Fruit fly (Drosophila melanogaster) whole organism, adult: ENCODE results near the gene kuk.

ENCODE experiments used
- CG11617 ChIP-seq: fragments of 200-800 bp; sonication (Bioruptor generic); optimal IDR thresholded peaks from 2 replicates; lab custom pipeline; 2017; ENCODE audit warnings: mild to moderate bottlenecking, missing biosample characterization, missing genetic modification reagents, missing genetic modification characterization
- CG12768 ChIP-seq: fragments of 200-800 bp; sonication (Bioruptor generic); optimal IDR thresholded peaks from 2 replicates; lab custom pipeline; 2017; ENCODE audit warnings: missing biosample characterization, missing genetic modification characterization, mild to moderate bottlenecking, moderate library complexity, missing genetic modification reagents
- CG1620 ChIP-seq: fragments of 200-800 bp; sonication (Bioruptor generic); optimal IDR thresholded peaks from 2 replicates; lab custom pipeline; 2016; ENCODE audit warnings: missing biosample characterization, missing genetic modification characterization
- CG5204 ChIP-seq: fragments of 200-800 bp; sonication (Bioruptor generic); optimal IDR thresholded peaks from 2 replicates; lab custom pipeline; 2016; ENCODE audit warnings: missing biosample characterization, missing genetic modification characterization
- Clk ChIP-seq: fragments of 200-800 bp; sonication (Bioruptor generic); optimal IDR thresholded peaks from 2 replicates; lab custom pipeline; 2017; ENCODE audit warnings: missing biosample characterization, missing genetic modification characterization
- Hr96 ChIP-seq: fragments of 200-800 bp; sonication (Bioruptor generic); optimal IDR thresholded peaks from 2 replicates; lab custom pipeline; 2016; ENCODE audit warnings: missing biosample characterization, missing genetic modification characterization
- Mnt ChIP-seq: fragments of 200-800 bp; sonication (Bioruptor generic); optimal IDR thresholded peaks from 2 replicates; lab custom pipeline; 2016; ENCODE audit warnings: missing biosample characterization, mild to moderate bottlenecking, missing genetic modification characterization
- bab1 ChIP-seq: fragments of 200-800 bp; sonication (Bioruptor generic); optimal IDR thresholded peaks from 3 replicates; lab custom pipeline; 2019; ENCODE audit warnings: missing biosample characterization, mild to moderate bottlenecking, missing genetic modification characterization, moderate library complexity
- cic ChIP-seq: fragments of 200-800 bp; sonication (Bioruptor generic); optimal IDR thresholded peaks from 2 replicates; lab custom pipeline; 2017; ENCODE audit warnings: missing biosample characterization, mild to moderate bottlenecking, missing genetic modification characterization, moderate library complexity
- kay ChIP-seq: fragments of 200-800 bp; sonication (Bioruptor generic); peaks from one replicate; lab custom pipeline; 2016; ENCODE audit warnings: missing biosample characterization, missing genetic modification characterization, borderline replicate concordance
- ovo ChIP-seq: fragments of 200-800 bp; sonication (Bioruptor generic); optimal IDR thresholded peaks from 2 replicates; lab custom pipeline; 2016; ENCODE audit warnings: missing biosample characterization, missing genetic modification characterization
- toe ChIP-seq: fragments of 200-800 bp; sonication (Bioruptor generic); optimal IDR thresholded peaks from 2 replicates; lab custom pipeline; 2016; ENCODE audit warnings: missing biosample characterization, missing genetic modification characterization

DNA sequence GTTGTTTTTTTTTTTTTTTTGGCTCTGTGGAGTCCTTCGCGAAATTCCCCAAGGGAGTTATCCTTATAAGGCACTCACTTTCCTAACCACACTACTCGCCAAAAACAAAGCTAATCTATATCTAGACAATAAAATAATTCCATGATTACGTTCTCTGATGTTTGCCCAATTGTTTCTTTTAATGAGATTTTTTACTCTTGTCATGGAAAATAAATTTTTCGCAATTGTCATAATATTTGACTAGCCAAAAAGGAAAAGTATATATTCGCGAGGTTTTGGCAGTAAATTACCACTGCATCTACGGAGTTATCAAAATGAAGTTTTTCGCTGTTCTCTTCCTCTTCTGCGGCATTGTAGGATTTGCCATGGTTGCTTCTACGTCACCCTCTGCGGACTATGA is 40.1 kb downstream of the kuk start, which contains the start of gene CG34278:
- no peak for TF ChIP-seq Hr96
- no peak for TF ChIP-seq CG1620 (GFP tag; lab: Kevin White, UChicago)
- no peak for TF ChIP-seq cic
- no peak for TF ChIP-seq CG12768
- no peak for TF ChIP-seq kay (GFP tag; lab: Kevin White, UChicago)
- TF ChIP-seq CG5204 (GFP tag; lab: Kevin White, UChicago): no peak
- no peak for TF ChIP-seq bab1 (GFP tag; lab: Kevin White, UChicago)
- TF ChIP-seq Clk: no peak
- TF ChIP-seq CG11617: no peak
- no peak for TF ChIP-seq toe (GFP tag; lab: Kevin White, UChicago)
- TF ChIP-seq ovo (GFP tag; lab: Kevin White, UChicago): no peak
- TF ChIP-seq Mnt (GFP tag; lab: Kevin White, UChicago): no peak
